Fruit fly (Drosophila melanogaster) whole organism, embryonic: ENCODE data around the gene kraken.

Source experiments
- Blimp-1 ChIP-seq: fragments of 200-800 bp; sonication (Bioruptor generic); optimal IDR thresholded peaks from 3 replicates; lab custom pipeline; 2018; ENCODE audit warnings: missing biosample characterization, missing genetic modification characterization, mild to moderate bottlenecking, moderate library complexity, missing genetic modification reagents
- CG10147 ChIP-seq: fragments of 200-800 bp; sonication (Bioruptor generic); optimal IDR thresholded peaks from 2 replicates; lab custom pipeline; 2019; ENCODE audit warnings: missing biosample characterization, mild to moderate bottlenecking, missing genetic modification characterization, moderate library complexity
- CG10462 ChIP-seq: fragments of 200-800 bp; sonication (Bioruptor generic); optimal IDR thresholded peaks from 2 replicates; lab custom pipeline; 2016; ENCODE audit warnings: missing biosample characterization, missing genetic modification characterization
- CG12071 ChIP-seq: fragments of 200-800 bp; sonication (Bioruptor generic); optimal IDR thresholded peaks from 3 replicates; lab custom pipeline; 2018; ENCODE audit warnings: missing biosample characterization, mild to moderate bottlenecking, missing genetic modification characterization
- CG12659 ChIP-seq: fragments of 200-800 bp; sonication (Bioruptor generic); optimal IDR thresholded peaks from 3 replicates; lab custom pipeline; 2017; ENCODE audit warnings: mild to moderate bottlenecking, missing biosample characterization, missing genetic modification reagents, missing genetic modification characterization
- CG17359 ChIP-seq: fragments of 200-800 bp; sonication (Bioruptor generic); optimal IDR thresholded peaks from 3 replicates; lab custom pipeline; 2018; ENCODE audit warnings: missing biosample characterization, mild to moderate bottlenecking, missing genetic modification characterization, moderate library complexity
- CG18599 ChIP-seq: fragments of 200-800 bp; sonication (Bioruptor generic); optimal IDR thresholded peaks from 3 replicates; lab custom pipeline; 2017; ENCODE audit warnings: missing biosample characterization, missing genetic modification characterization, mild to moderate bottlenecking, moderate library complexity, missing genetic modification reagents
- CG2199 ChIP-seq: fragments of 200-800 bp; sonication (Bioruptor generic); IDR thresholded peaks from 3 replicates; pipeline ENCODE4 v1.3.6; 2022; ENCODE audit warnings: missing biosample characterization, missing genetic modification characterization
- CG3065 ChIP-seq: fragments of 200-800 bp; sonication (Bioruptor generic); optimal IDR thresholded peaks from 2 replicates; lab custom pipeline; 2016; ENCODE audit warnings: missing biosample characterization, missing genetic modification characterization
- CG3995 ChIP-seq: fragments of 200-800 bp; sonication (Bioruptor generic); optimal IDR thresholded peaks from 3 replicates; lab custom pipeline; 2016; ENCODE audit warnings: missing biosample characterization, missing genetic modification characterization
- CG4617 ChIP-seq: fragments of 200-800 bp; sonication (Bioruptor generic); optimal IDR thresholded peaks from 3 replicates; lab custom pipeline; 2016; ENCODE audit warnings: missing biosample characterization, missing genetic modification characterization, borderline replicate concordance
- CG7372 ChIP-seq: fragments of 200-800 bp; sonication (Bioruptor generic); IDR thresholded peaks from 2 replicates; pipeline ENCODE4 v1.3.6; 2022; ENCODE audit warnings: missing biosample characterization, missing genetic modification characterization
- CG7963 ChIP-seq: fragments of 200-800 bp; sonication (Bioruptor generic); IDR thresholded peaks from 3 replicates; pipeline ENCODE4 v1.3.6; 2022; ENCODE audit warnings: missing biosample characterization, missing genetic modification characterization; ENCODE audit not compliant: partially characterized antibody
- CG8290 ChIP-seq, 3 experiments: fragments of 200-800 bp; sonication (Bioruptor generic); optimal IDR thresholded peaks; 2 replicates each; lab custom pipeline; 2016 to 2019; ENCODE audit warnings: missing biosample characterization in 3 of 3, missing genetic modification characterization in 3 of 3, mild to moderate bottlenecking in 2 of 3, moderate library complexity in 1 of 3
- CrebB ChIP-seq: fragments of 200-800 bp; sonication (Bioruptor generic); optimal IDR thresholded peaks from 3 replicates; lab custom pipeline; 2018; ENCODE audit warnings: missing biosample characterization, mild to moderate bottlenecking, missing genetic modification characterization
- Dp ChIP-seq: fragments of 200-800 bp; sonication (Bioruptor generic); optimal IDR thresholded peaks from 2 replicates; lab custom pipeline; 2018; ENCODE audit warnings: missing biosample characterization, mild to moderate bottlenecking, missing genetic modification characterization, moderate library complexity
- Gsc ChIP-seq: fragments of 200-800 bp; sonication (Bioruptor generic); IDR thresholded peaks from 2 replicates; pipeline ENCODE4 v1.3.6; 2022; ENCODE audit warnings: missing biosample characterization, missing genetic modification characterization
- HLHmδ ChIP-seq: fragments of 200-800 bp; sonication (Bioruptor generic); optimal IDR thresholded peaks from 2 replicates; lab custom pipeline; 2018; ENCODE audit warnings: missing biosample characterization, mild to moderate bottlenecking, missing genetic modification characterization, moderate library complexity
- Hmx ChIP-seq: fragments of 200-800 bp; sonication (Bioruptor generic); optimal IDR thresholded peaks from 2 replicates; lab custom pipeline; 2016; ENCODE audit warnings: missing biosample characterization, missing genetic modification characterization
- Hr51 ChIP-seq, 2 experiments: fragments of 200-800 bp; sonication (Bioruptor generic); optimal IDR thresholded peaks; 2 replicates in 1 of 2; 3 replicates in 1 of 2; lab custom pipeline; 2016 to 2018; ENCODE audit warnings: missing biosample characterization in 2 of 2, missing genetic modification characterization in 2 of 2, mild to moderate bottlenecking in 1 of 2, moderate library complexity in 1 of 2
- Lim3 ChIP-seq: fragments of 200-800 bp; sonication (Bioruptor generic); IDR thresholded peaks from 2 replicates; pipeline ENCODE4 v1.3.6; 2022; ENCODE audit warnings: missing biosample characterization, missing genetic modification characterization
- PHDP ChIP-seq: fragments of 200-800 bp; sonication (Bioruptor generic); optimal IDR thresholded peaks from 3 replicates; lab custom pipeline; 2018; ENCODE audit warnings: missing biosample characterization, mild to moderate bottlenecking, missing genetic modification characterization, moderate library complexity
- Taf1 ChIP-seq: fragments of 200-800 bp; sonication (Bioruptor generic); IDR thresholded peaks from 2 replicates; pipeline ENCODE4 v1.3.6; 2022; ENCODE audit warnings: missing biosample characterization, missing genetic modification characterization
- Usf ChIP-seq: fragments of 200-800 bp; sonication (Bioruptor generic); optimal IDR thresholded peaks from 2 replicates; lab custom pipeline; 2017; ENCODE audit warnings: missing genotype, missing biosample characterization, missing genetic modification characterization
- Vsx1 ChIP-seq: fragments of 200-800 bp; sonication (Bioruptor generic); optimal IDR thresholded peaks from 2 replicates; lab custom pipeline; 2017; ENCODE audit warnings: missing biosample characterization, mild to moderate bottlenecking, missing genetic modification characterization, missing genetic modification reagents
- ara ChIP-seq: fragments of 200-800 bp; sonication (Bioruptor generic); IDR thresholded peaks from 2 replicates; pipeline ENCODE4 v1.3.6; 2022; ENCODE audit warnings: missing biosample characterization, missing genetic modification characterization
- bab2 ChIP-seq: fragments of 200-800 bp; sonication (Bioruptor generic); optimal IDR thresholded peaks from 2 replicates; lab custom pipeline; 2016; ENCODE audit warnings: missing biosample characterization, missing genetic modification characterization
- dm ChIP-seq: fragments of 200-800 bp; sonication (Bioruptor generic); optimal IDR thresholded peaks from 3 replicates; lab custom pipeline; 2016; ENCODE audit warnings: missing biosample characterization, missing genetic modification characterization
- dmrt11E ChIP-seq: fragments of 200-800 bp; sonication (Bioruptor generic); optimal IDR thresholded peaks from 3 replicates; lab custom pipeline; 2018; ENCODE audit warnings: missing biosample characterization, mild to moderate bottlenecking, missing genetic modification characterization, moderate library complexity
- dmrt99B ChIP-seq: fragments of 200-800 bp; sonication (Bioruptor generic); optimal IDR thresholded peaks from 2 replicates; lab custom pipeline; 2018; ENCODE audit warnings: missing biosample characterization, mild to moderate bottlenecking, missing genetic modification characterization, moderate library complexity
- emc ChIP-seq: fragments of 200-800 bp; sonication (Bioruptor generic); optimal IDR thresholded peaks from 2 replicates; lab custom pipeline; 2016; ENCODE audit warnings: missing biosample characterization, missing genetic modification characterization
- fd96Cb ChIP-seq: fragments of 200-800 bp; sonication (Bioruptor generic); optimal IDR thresholded peaks from 2 replicates; lab custom pipeline; 2018; ENCODE audit warnings: missing biosample characterization, mild to moderate bottlenecking, missing genetic modification characterization, moderate library complexity
- gem ChIP-seq: fragments of 200-800 bp; sonication (Bioruptor generic); optimal IDR thresholded peaks from 2 replicates; lab custom pipeline; 2019; ENCODE audit warnings: missing biosample characterization, mild to moderate bottlenecking, missing genetic modification characterization, moderate library complexity
- grn ChIP-seq: fragments of 200-800 bp; sonication (Bioruptor generic); optimal IDR thresholded peaks from 3 replicates; lab custom pipeline; 2017; ENCODE audit warnings: missing biosample characterization, missing genetic modification characterization
- gsb ChIP-seq: fragments of 200-800 bp; sonication (Bioruptor generic); IDR thresholded peaks from 2 replicates; pipeline ENCODE4 v1.3.6; 2022; ENCODE audit warnings: missing biosample characterization, missing genetic modification characterization
- kay ChIP-seq: fragments of 200-800 bp; sonication (Bioruptor generic); optimal IDR thresholded peaks from 2 replicates; lab custom pipeline; 2016; ENCODE audit warnings: missing biosample characterization, missing genetic modification characterization
- kni ChIP-seq: fragments of 200-800 bp; sonication (Bioruptor generic); optimal IDR thresholded peaks from 3 replicates; lab custom pipeline; 2017; ENCODE audit warnings: mild to moderate bottlenecking, missing biosample characterization, missing genetic modification reagents, missing genetic modification characterization
- knrl ChIP-seq: fragments of 200-800 bp; sonication (Bioruptor generic); IDR thresholded peaks from 3 replicates; pipeline ENCODE4 v1.3.6; 2022; ENCODE audit warnings: missing biosample characterization, missing genetic modification characterization; ENCODE audit not compliant: partially characterized antibody
- lola ChIP-seq, 3 experiments: fragments of >200 bp in 2 of 3; fragments of 200-800 bp in 1 of 3; sonication (Bioruptor generic) in 1 of 3; optimal IDR thresholded peaks; 2 replicates each; lab custom pipeline; 2017 to 2019; ENCODE audit warnings: missing biosample characterization in 3 of 3, missing genetic modification characterization in 3 of 3, mild to moderate bottlenecking in 1 of 3, moderate library complexity in 1 of 3
- nerfin-2 ChIP-seq: fragments of 200-800 bp; sonication (Bioruptor generic); IDR thresholded peaks from 2 replicates; pipeline ENCODE4 v1.3.6; 2022; ENCODE audit warnings: missing biosample characterization, missing genetic modification characterization; ENCODE audit not compliant: partially characterized antibody
- nom ChIP-seq: fragments of 200-800 bp; sonication (Bioruptor generic); optimal IDR thresholded peaks from 2 replicates; lab custom pipeline; 2017; ENCODE audit warnings: missing biosample characterization, missing genetic modification characterization, mild to moderate bottlenecking, moderate library complexity, missing genetic modification reagents
- org-1 ChIP-seq: fragments of 200-800 bp; sonication (Bioruptor generic); optimal IDR thresholded peaks from 2 replicates; lab custom pipeline; 2017; ENCODE audit warnings: missing biosample characterization, missing genetic modification characterization
- pb ChIP-seq: fragments of 200-800 bp; sonication (Bioruptor generic); optimal IDR thresholded peaks from 3 replicates; lab custom pipeline; 2016; ENCODE audit warnings: missing biosample characterization, missing genetic modification characterization
- pum ChIP-seq: fragments of 200-800 bp; sonication (Bioruptor generic); optimal IDR thresholded peaks from 2 replicates; lab custom pipeline; 2016; ENCODE audit warnings: missing biosample characterization, missing genetic modification characterization
- run ChIP-seq: fragments of 200-800 bp; sonication (Bioruptor generic); optimal IDR thresholded peaks from 3 replicates; lab custom pipeline; 2018; ENCODE audit warnings: missing biosample characterization, mild to moderate bottlenecking, missing genetic modification characterization
- sna ChIP-seq: fragments of 200-800 bp; sonication (Bioruptor generic); IDR thresholded peaks from 2 replicates; pipeline ENCODE4 v1.3.6; 2022; ENCODE audit warnings: missing biosample characterization, missing genetic modification characterization; ENCODE audit not compliant: partially characterized antibody
- tap ChIP-seq: fragments of 200-800 bp; optimal IDR thresholded peaks from 3 replicates; lab custom pipeline; 2019; ENCODE audit warnings: missing biosample characterization, mild to moderate bottlenecking, missing genetic modification characterization, moderate library complexity
- usp ChIP-seq: fragments of >200 bp; optimal IDR thresholded peaks from 2 replicates; lab custom pipeline; 2017; ENCODE audit warnings: missing biosample characterization, missing genetic modification characterization

Gene kraken

DNA sequence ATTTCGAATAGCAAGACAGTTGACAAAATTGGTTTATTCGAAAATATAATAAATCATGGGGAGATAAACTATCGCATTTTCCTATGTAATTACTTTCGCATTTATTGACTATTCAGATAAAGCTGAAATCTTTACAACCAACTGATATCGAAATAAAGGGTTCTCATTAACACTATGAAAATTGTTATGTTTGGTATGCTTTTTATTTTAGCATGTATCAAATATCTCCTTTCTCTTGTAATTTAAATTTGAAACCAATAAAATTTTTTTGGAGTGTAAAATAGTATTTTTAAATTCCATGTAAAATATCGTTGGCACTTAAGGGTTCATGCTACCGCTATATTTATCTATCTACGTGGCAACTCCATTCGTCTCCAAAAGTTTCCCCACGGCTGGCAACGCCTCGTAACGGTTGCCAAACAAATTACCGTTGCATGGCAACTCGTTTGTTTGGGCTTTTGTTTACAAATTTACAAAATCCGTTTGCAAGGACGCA is 2.5 kb downstream of the kraken start, which contains the start of gene CG13949 (continued):
- TF ChIP-seq Hmx (GFP tag; lab: Kevin White, UChicago) (peak; percentile 32), CG4617 (peak; percentile 8), tap (tag; lab: Kevin White, UChicago) (peak; percentile 28), CG7963 (GFP tag; lab: Robert Waterston, UW) (no peak), CG10462 (peak; percentile 87), CG2199 (GFP tag; lab: Robert Waterston, UW) (peak; percentile 72; the same call in 2 of the 3 replicates), CG3065 (no peak), usp (GFP tag; lab: Kevin White, UChicago) (no peak), CG7372 (GFP tag; lab: Robert Waterston, UW) (peak; percentile 56; the same call in 1 of the 2 replicates), CG18599 (GFP tag; lab: Kevin White, UChicago) (peak; percentile 70), CG17359 (tag; lab: Kevin White, UChicago) (peak; percentile 62), pum (peak; percentile 41), lola (GFP tag; optimal IDR thresholded peaks at IDR 0.05; lab: Kevin White, UChicago) (peak in 1 of 3 experiments; percentile 35), Hr51 (GFP tag; optimal IDR thresholded peaks at IDR 0.05; lab: Kevin White, UChicago) (peak in 1 of 2 experiments; percentile 63), dmrt99B (tag; lab: Kevin White, UChicago) (peak; percentile 46), emc (GFP tag; lab: Kevin White, UChicago) (no peak), fd96Cb (tag; lab: Kevin White, UChicago) (peak; percentile 27), dmrt11E (tag; lab: Kevin White, UChicago) (peak; percentile 21), run (tag; lab: Kevin White, UChicago) (peak; percentile 38), CG12659 (GFP tag; lab: Kevin White, UChicago) (peak; percentile 74), Lim3 (GFP tag; lab: Robert Waterston, UW) (no peak), ara (peak; percentile 49; the same call in 1 of the 2 replicates), pb (GFP tag; lab: Kevin White, UChicago) (no peak), Usf (GFP tag; lab: Kevin White, UChicago) (no peak), CG8290 (GFP tag; optimal IDR thresholded peaks at IDR 0.05; lab: Kevin White, UChicago) (peak; percentile 49), CG8290 (tag; optimal IDR thresholded peaks at IDR 0.05; lab: Kevin White, UChicago) (peak in 1 of 2 experiments; percentile 80), grn (GFP tag; lab: Kevin White, UChicago) (peak; percentile 56), CG10147 (peak; percentile 44), CrebB (peak; percentile 50), CG3995 (GFP tag; lab: Kevin White, UChicago) (peak; percentile 70), gsb (GFP tag; lab: Robert Waterston, UW) (peak; percentile 24; the same call in 1 of the 2 replicates), CG12071 (GFP tag; lab: Kevin White, UChicago) (peak; percentile 31), Taf1 (GFP tag; lab: Robert Waterston, UW) (peak; percentile 45), nerfin-2 (GFP tag; lab: Robert Waterston, UW) (no peak), PHDP (tag; lab: Kevin White, UChicago) (peak; percentile 84), dm (GFP tag; lab: Kevin White, UChicago) (peak; percentile 25), knrl (GFP tag; lab: Robert Waterston, UW) (peak; percentile 56), kni (GFP tag; lab: Kevin White, UChicago) (no peak), nom (GFP tag; lab: Kevin White, UChicago) (no peak), org-1 (GFP tag; lab: Kevin White, UChicago) (no peak), gem (tag; lab: Kevin White, UChicago) (peak; percentile 81), HLHmδ (GFP tag; lab: Kevin White, UChicago) (no peak), Dp (GFP tag; lab: Kevin White, UChicago) (peak; percentile 51), bab2 (GFP tag; lab: Kevin White, UChicago) (peak; percentile 51), kay (GFP tag; lab: Kevin White, UChicago) (peak; percentile 39), sna (GFP tag; lab: Robert Waterston, UW) (no peak), Blimp-1 (peak; percentile 56), Gsc (GFP tag; lab: Robert Waterston, UW) (no peak), Vsx1 (GFP tag; lab: Kevin White, UChicago) (no peak)
